Worm (Caenorhabditis elegans) whole organism, L4 larva: ENCODE data around the gene sart-3.

Source experiments
- F26F4.8 ChIP-seq: fragments of 200-800 bp; sonication (Bioruptor generic); conservative IDR thresholded peaks from 2 replicates; pipeline ENCODE4 v1.3.6; 2022; ENCODE audit warnings: missing genetic modification characterization, missing compliant biosample characterization
- F44E2.7 ChIP-seq: fragments of 200-800 bp; sonication (Bioruptor generic); IDR thresholded peaks from 2 replicates; pipeline ENCODE4 v2.1.2; 2022; ENCODE audit warnings: missing genetic modification characterization, missing compliant biosample characterization
- T20F7.1 ChIP-seq: fragments of 200-800 bp; sonication (Bioruptor generic); optimal IDR thresholded peaks from 2 replicates; lab custom pipeline; 2018; ENCODE audit warnings: mild to moderate bottlenecking, missing genetic modification characterization, missing compliant biosample characterization
- Y105C5A.15 ChIP-seq: fragments of 200-800 bp; sonication (Bioruptor generic); IDR thresholded peaks from 2 replicates; pipeline ENCODE4 v1.3.6; 2022; ENCODE audit warnings: missing genetic modification characterization, missing compliant biosample characterization
- Y5F2A.4 ChIP-seq: fragments of 200-800 bp; sonication (Bioruptor generic); optimal IDR thresholded peaks from 2 replicates; lab custom pipeline; 2018; ENCODE audit warnings: mild to moderate bottlenecking, missing genetic modification characterization, missing compliant biosample characterization
- ZK337.2 ChIP-seq: fragments of 200-800 bp; sonication (Bioruptor generic); IDR thresholded peaks from 2 replicates; pipeline ENCODE4 v1.3.6; 2022; ENCODE audit warnings: missing genetic modification reagents, missing genetic modification characterization, missing compliant biosample characterization
- aha-1 ChIP-seq: fragments of 150-350 bp; peaks from one replicate; lab custom pipeline; 2014; ENCODE audit warnings: missing biosample characterization, missing genetic modification characterization
- ceh-20 ChIP-seq: fragments of 200-800 bp; sonication (Bioruptor generic); IDR thresholded peaks from 2 replicates; pipeline ENCODE4 v1.3.6; 2022; ENCODE audit warnings: missing genetic modification reagents, missing genetic modification characterization, missing compliant biosample characterization
- ceh-44 ChIP-seq: fragments of 200-800 bp; sonication (Bioruptor generic); IDR thresholded peaks from 2 replicates; pipeline ENCODE4 v1.3.6; 2022; ENCODE audit warnings: missing genetic modification reagents, missing genetic modification characterization, missing compliant biosample characterization
- ces-1 ChIP-seq: fragments of 150-350 bp; sonication (generic microtip); optimal IDR thresholded peaks from 4 replicates; lab custom pipeline; 2014; ENCODE audit warnings: missing biosample characterization, missing genetic modification reagents, missing genetic modification characterization
- cey-2 ChIP-seq: sonication (generic microtip); optimal IDR thresholded peaks from 3 replicates; lab custom pipeline; 2017; ENCODE audit warnings: missing genetic modification characterization, mild to moderate bottlenecking, missing compliant biosample characterization, antibody characterized with exemption, borderline replicate concordance; ENCODE audit not compliant: insufficient read depth
- ctbp-1 ChIP-seq: fragments of 200-800 bp; sonication (Bioruptor generic); IDR thresholded peaks from 2 replicates; pipeline ENCODE4 v1.3.6; 2022; ENCODE audit warnings: missing genetic modification reagents, missing genetic modification characterization, missing compliant biosample characterization
- daf-12 ChIP-seq: fragments of 150-350 bp; optimal IDR thresholded peaks from 2 replicates; lab custom pipeline; 2014; ENCODE audit warnings: missing biosample characterization, missing genetic modification reagents, missing genetic modification characterization
- daf-8 ChIP-seq: fragments of 200-800 bp; sonication (Bioruptor generic); IDR thresholded peaks from 2 replicates; pipeline ENCODE4 v1.3.6; 2022; ENCODE audit warnings: missing genetic modification characterization, missing compliant biosample characterization
- duxl-1 ChIP-seq: sonication (generic microtip); optimal IDR thresholded peaks from 2 replicates; lab custom pipeline; 2016; ENCODE audit warnings: mild to moderate bottlenecking, missing genetic modification characterization, moderate library complexity, missing compliant biosample characterization; ENCODE audit not compliant: poor library complexity
- egl-27 ChIP-seq: sonication (generic microtip); optimal IDR thresholded peaks from 3 replicates; lab custom pipeline; 2017; ENCODE audit warnings: missing biosample characterization, missing genetic modification reagents, missing genetic modification characterization
- fkh-10 ChIP-seq: fragments of 150-350 bp; optimal IDR thresholded peaks from 2 replicates; lab custom pipeline; 2014; ENCODE audit warnings: missing biosample characterization, missing genetic modification reagents, missing genetic modification characterization
- fos-1 ChIP-seq: fragments of 150-350 bp; optimal IDR thresholded peaks from 2 replicates; lab custom pipeline; 2014; ENCODE audit warnings: missing biosample characterization, missing genetic modification characterization
- hif-1 ChIP-seq, 2 experiments: sonication (generic microtip); optimal IDR thresholded peaks; 2 replicates each; lab custom pipeline; 2016 to 2017; ENCODE audit warnings: missing compliant biosample characterization in 2 of 2, missing genetic modification characterization in 2 of 2, missing genetic modification reagents in 2 of 2, missing genotype in 2 of 2, mild to moderate bottlenecking in 1 of 2
- hlh-11 ChIP-seq: fragments of 200-800 bp; sonication (Bioruptor generic); optimal IDR thresholded peaks from 2 replicates; lab custom pipeline; 2018; ENCODE audit warnings: mild to moderate bottlenecking, missing genetic modification characterization, missing compliant biosample characterization
- hlh-30 ChIP-seq: sonication (generic microtip); optimal IDR thresholded peaks from 2 replicates; lab custom pipeline; 2017; ENCODE audit warnings: antibody characterized with exemption, mild to moderate bottlenecking, missing genetic modification characterization, missing compliant biosample characterization; ENCODE audit not compliant: insufficient read depth
- hmg-1.1 ChIP-seq: fragments of 200-800 bp; sonication (Bioruptor generic); IDR thresholded peaks from 2 replicates; pipeline ENCODE4 v1.3.6; 2022; ENCODE audit warnings: missing genetic modification reagents, missing genetic modification characterization, missing compliant biosample characterization
- lim-7 ChIP-seq: fragments of 200-800 bp; sonication (Bioruptor generic); IDR thresholded peaks from 2 replicates; pipeline ENCODE4 v1.3.6; 2022; ENCODE audit warnings: missing genetic modification characterization, missing compliant biosample characterization
- lin-15B ChIP-seq: fragments of 150-350 bp; sonication (generic microtip); optimal IDR thresholded peaks from 3 replicates; lab custom pipeline; 2014; ENCODE audit warnings: missing biosample characterization, missing genetic modification characterization
- lsy-2 ChIP-seq, 2 experiments: fragments of 150-350 bp in 1 of 2; sonication (generic microtip) in 1 of 2; optimal IDR thresholded peaks; 2 replicates each; lab custom pipeline; 2014 to 2017; ENCODE audit warnings: missing biosample characterization in 2 of 2, missing genetic modification characterization in 2 of 2
- mdl-1 ChIP-seq, 2 experiments: fragments of 150-350 bp in 1 of 2; sonication (generic microtip) in 1 of 2; optimal IDR thresholded peaks; 2 replicates each; lab custom pipeline; 2014 to 2017; ENCODE audit warnings: missing biosample characterization in 2 of 2, missing genetic modification characterization in 2 of 2
- mdt-29 ChIP-seq: fragments of 200-800 bp; sonication (Bioruptor generic); IDR thresholded peaks from 2 replicates; pipeline ENCODE4 v1.3.6; 2022; ENCODE audit warnings: missing genetic modification reagents, missing genetic modification characterization, missing compliant biosample characterization
- mep-1 ChIP-seq: fragments of 150-350 bp; sonication (generic microtip); optimal IDR thresholded peaks from 3 replicates; lab custom pipeline; 2014; ENCODE audit warnings: missing biosample characterization, missing genetic modification characterization
- nhr-10 ChIP-seq: fragments of 150-350 bp; optimal IDR thresholded peaks from 2 replicates; lab custom pipeline; 2014; ENCODE audit warnings: missing biosample characterization, missing genetic modification characterization
- nhr-11 ChIP-seq: fragments of 150-350 bp; optimal IDR thresholded peaks from 2 replicates; lab custom pipeline; 2014; ENCODE audit warnings: missing biosample characterization, missing genetic modification characterization
- nhr-237 ChIP-seq: sonication (generic microtip); optimal IDR thresholded peaks from 2 replicates; lab custom pipeline; 2017; ENCODE audit warnings: missing biosample characterization, missing genetic modification characterization
- nhr-28 ChIP-seq: fragments of 150-350 bp; optimal IDR thresholded peaks from 2 replicates; lab custom pipeline; 2014; ENCODE audit warnings: missing biosample characterization, missing genetic modification characterization
- nhr-41 ChIP-seq: fragments of 200-800 bp; sonication (Bioruptor generic); IDR thresholded peaks from 2 replicates; pipeline ENCODE4 v1.3.6; 2022; ENCODE audit warnings: missing genetic modification reagents, missing genetic modification characterization, missing compliant biosample characterization
- nhr-42 ChIP-seq: fragments of 200-800 bp; sonication (Bioruptor generic); IDR thresholded peaks from 2 replicates; pipeline ENCODE4 v1.3.6; 2022; ENCODE audit warnings: missing genetic modification characterization, missing compliant biosample characterization
- nhr-48 ChIP-seq: sonication (generic microtip); optimal IDR thresholded peaks from 2 replicates; lab custom pipeline; 2016; ENCODE audit warnings: mild to moderate bottlenecking, missing genetic modification characterization, missing compliant biosample characterization
- nhr-76 ChIP-seq: fragments of 150-350 bp; optimal IDR thresholded peaks from 2 replicates; lab custom pipeline; 2014; ENCODE audit warnings: missing biosample characterization, missing genetic modification characterization
- php-3 ChIP-seq: fragments of 200-800 bp; sonication (Bioruptor generic); IDR thresholded peaks from 2 replicates; pipeline ENCODE4 v1.3.6; 2022; ENCODE audit warnings: missing genetic modification reagents, missing genetic modification characterization, missing compliant biosample characterization
- pqm-1 ChIP-seq: sonication (generic microtip); optimal IDR thresholded peaks from 2 replicates; lab custom pipeline; 2017; ENCODE audit warnings: missing biosample characterization, missing genetic modification characterization
- rbr-2 ChIP-seq: sonication (generic microtip); optimal IDR thresholded peaks from 2 replicates; lab custom pipeline; 2016; ENCODE audit warnings: missing genotype, missing genetic modification characterization, missing compliant biosample characterization
- set-16 ChIP-seq: fragments of 200-800 bp; sonication (Bioruptor generic); IDR thresholded peaks from 2 replicates; pipeline ENCODE4 v1.3.6; 2022; ENCODE audit warnings: missing genetic modification reagents, missing genetic modification characterization, missing compliant biosample characterization
- snpc-4 ChIP-seq: fragments of 150-350 bp; optimal IDR thresholded peaks from 2 replicates; lab custom pipeline; 2014; ENCODE audit warnings: missing biosample characterization, missing genetic modification characterization
- spr-1 ChIP-seq: sonication (generic microtip); optimal IDR thresholded peaks from 2 replicates; lab custom pipeline; 2016; ENCODE audit warnings: mild to moderate bottlenecking, missing genetic modification characterization, missing compliant biosample characterization
- tag-97 ChIP-seq: fragments of 200-800 bp; sonication (Bioruptor generic); IDR thresholded peaks from 2 replicates; pipeline ENCODE4 v1.3.6; 2022; ENCODE audit warnings: missing genetic modification characterization, missing compliant biosample characterization
- unc-62 ChIP-seq, 3 experiments: fragments of 150-350 bp in 1 of 3; sonication (generic microtip); optimal IDR thresholded peaks in 2 of 3; peaks in 1 of 3; 1 replicate in 1 of 3; 2 replicates in 2 of 3; lab custom pipeline; 2014 to 2017; ENCODE audit warnings: missing biosample characterization in 3 of 3, missing genetic modification characterization in 3 of 3, missing genetic modification reagents in 3 of 3, missing genotype in 1 of 3
- zag-1 ChIP-seq: fragments of 150-350 bp; optimal IDR thresholded peaks from 2 replicates; lab custom pipeline; 2014; ENCODE audit warnings: missing biosample characterization, missing genetic modification characterization
- zfp-2 ChIP-seq: sonication (generic microtip); optimal IDR thresholded peaks from 2 replicates; lab custom pipeline; 2016; ENCODE audit warnings: mild to moderate bottlenecking, missing genetic modification characterization, missing compliant biosample characterization
- ztf-7 ChIP-seq: fragments of 150-350 bp; optimal IDR thresholded peaks from 2 replicates; lab custom pipeline; 2014; ENCODE audit warnings: missing biosample characterization, missing genetic modification characterization

sart-3 gene

DNA sequence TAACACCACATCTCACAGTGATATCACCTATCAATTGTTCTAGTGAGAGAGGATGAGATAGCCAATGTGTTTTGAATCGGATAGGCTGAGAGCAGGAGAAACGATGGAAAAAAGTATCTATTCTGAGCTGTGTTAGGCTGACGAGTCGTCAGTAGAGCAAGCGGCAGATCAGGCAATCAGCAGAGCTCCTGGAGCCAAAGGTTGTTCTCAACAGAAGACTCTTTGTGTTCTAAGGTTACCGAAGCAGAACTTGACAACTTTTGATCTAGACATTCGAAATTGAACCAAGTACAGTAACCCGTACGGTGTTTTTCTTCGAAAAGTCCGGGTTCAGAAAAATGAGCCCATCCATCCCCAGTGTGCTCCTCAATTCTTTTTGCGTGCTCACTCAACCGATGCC, 20.0 kb upstream of the sart-3 start:
- TF ChIP-seq mep-1 (tag; lab: Kevin White, UChicago) = no peak
- peak; percentile 24; the same call in 1 of the 2 replicates for TF ChIP-seq hmg-1.1
- TF ChIP-seq pqm-1 = no peak
- 0 out of 2 replicates have a peak, but pooled peaks have one; percentile 5 for TF ChIP-seq set-16 (GFP tag; lab: Robert Waterston, UW)
- TF ChIP-seq php-3 (GFP tag; lab: Robert Waterston, UW) = no peak
- TF ChIP-seq Y5F2A.4 (GFP tag; lab: Kevin White, UChicago) = no peak
- no peak for TF ChIP-seq nhr-10 (tag; lab: Kevin White, UChicago)
- no peak for TF ChIP-seq mdt-29
- TF ChIP-seq hif-1 (tag; optimal IDR thresholded peaks at IDR 0.05; lab: Kevin White, UChicago) = no peak
- TF ChIP-seq cey-2 = no peak
- TF ChIP-seq fkh-10 = no peak
- TF ChIP-seq unc-62 (GFP tag; optimal IDR thresholded peaks at IDR 0.05 in 1 of 2; lab: Kevin White, UChicago) = peak in 1 of 2 experiments; percentile 98
- no peak for TF ChIP-seq unc-62 (tag; optimal IDR thresholded peaks at IDR 0.05; lab: Kevin White, UChicago)
- TF ChIP-seq, all 104 proteins: peak for 3

DNA sequence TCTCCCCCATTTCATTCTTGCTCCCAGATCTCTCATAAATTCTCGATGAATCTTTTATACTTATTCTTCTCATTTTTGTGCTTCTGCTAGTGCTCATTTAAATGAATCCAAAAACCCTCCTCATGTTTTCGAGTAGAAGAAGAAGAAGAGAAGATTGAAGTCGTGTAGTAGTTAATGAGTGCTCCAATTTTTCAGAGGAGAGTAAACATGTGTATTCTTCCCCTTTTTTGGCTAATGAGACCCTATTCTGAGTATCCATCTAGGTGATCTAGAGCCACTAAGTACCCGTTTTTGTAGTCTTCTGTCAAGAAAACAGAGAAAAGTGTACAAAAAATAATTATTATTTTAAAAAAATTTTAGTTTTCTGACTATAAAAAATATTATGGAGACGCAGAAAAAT, 18.8 kb upstream of the sart-3 start:
- TF ChIP-seq T20F7.1 (GFP tag; lab: Kevin White, UChicago) = no peak
- TF ChIP-seq nhr-10 (tag; lab: Kevin White, UChicago) = no peak
- TF ChIP-seq ces-1 = no peak
- no peak for TF ChIP-seq mdt-29
- TF ChIP-seq set-16 (GFP tag; lab: Robert Waterston, UW) = no peak
- no peak for TF ChIP-seq ceh-44 (GFP tag; lab: Robert Waterston, UW)
- no peak for TF ChIP-seq fos-1 (tag; lab: Kevin White, UChicago)
- no peak for TF ChIP-seq rbr-2 (tag; lab: Kevin White, UChicago)
- TF ChIP-seq snpc-4 (tag; lab: Kevin White, UChicago) = no peak

DNA sequence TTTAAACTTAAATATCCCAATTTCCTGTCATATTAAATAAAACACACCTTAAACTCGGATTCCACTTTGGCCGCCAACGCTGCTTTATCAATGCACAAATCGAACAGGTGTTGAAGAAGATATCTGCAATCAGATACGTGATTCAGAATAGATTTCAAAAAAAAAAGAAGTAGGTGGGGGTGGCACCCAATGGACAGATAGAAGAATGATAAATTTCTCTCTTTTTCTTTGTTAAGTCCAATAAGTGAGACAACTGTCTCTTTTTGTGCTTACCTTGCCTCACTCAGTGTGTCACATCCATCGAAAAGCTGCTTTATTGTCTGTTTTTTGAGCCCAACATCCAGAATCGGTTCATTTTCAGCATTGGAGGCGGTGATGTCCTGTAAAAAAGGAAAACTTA, 18.0 kb upstream of the sart-3 start:
- TF ChIP-seq ZK337.2 (peak; percentile 60; the same call in 1 of the 2 replicates), egl-27 (tag; lab: Kevin White, UChicago) (no peak), nhr-11 (peak; percentile 61), aha-1 (peak; percentile 67)

DNA sequence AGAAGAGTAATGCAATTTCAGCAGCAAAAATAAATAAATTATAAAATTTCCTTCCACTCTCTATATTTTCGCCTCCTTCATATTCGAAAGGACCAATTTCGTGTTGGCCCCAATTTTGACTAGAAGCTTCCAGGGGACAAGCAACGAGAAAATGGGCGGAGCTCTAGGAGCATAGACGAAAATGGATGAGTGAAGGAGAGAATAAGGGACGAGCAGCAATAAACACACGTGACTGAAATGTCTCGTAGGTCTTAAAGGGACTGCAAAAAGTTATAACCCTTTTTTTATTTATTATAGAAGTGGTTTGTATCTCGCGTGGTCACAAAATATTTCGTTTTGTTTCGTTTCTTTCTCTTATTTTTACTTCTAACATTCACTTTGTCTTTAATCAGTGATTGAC, 17.0 kb upstream of the sart-3 start:
- TF ChIP-seq ztf-7 (tag; lab: Kevin White, UChicago) (no peak), lsy-2 (tag; optimal IDR thresholded peaks at IDR 0.05; lab: Kevin White, UChicago) (peak in 1 of 2 experiments; percentile 58), duxl-1 (tag; lab: Kevin White, UChicago) (no peak), Y105C5A.15 (GFP tag; lab: Robert Waterston, UW) (no peak), F44E2.7 (GFP tag; lab: Robert Waterston, UW) (no peak), mdl-1 (tag; optimal IDR thresholded peaks at IDR 0.05; lab: Kevin White, UChicago) (peak in 1 of 2 experiments; percentile 49), zag-1 (no peak), lim-7 (GFP tag; lab: Robert Waterston, UW) (no peak), ctbp-1 (GFP tag; lab: Robert Waterston, UW) (0 out of 2 replicates have a peak, but pooled peaks have one; percentile 33), zfp-2 (tag; lab: Kevin White, UChicago) (no peak), lin-15B (tag; lab: Kevin White, UChicago) (no peak), ceh-20 (peak; percentile 67), daf-8 (GFP tag; lab: Robert Waterston, UW) (no peak), tag-97 (GFP tag; lab: Robert Waterston, UW) (no peak), mep-1 (tag; lab: Kevin White, UChicago) (peak; percentile 45), nhr-28 (tag; lab: Kevin White, UChicago) (no peak), nhr-237 (tag; lab: Kevin White, UChicago) (no peak), hlh-30 (tag; lab: Kevin White, UChicago) (peak; percentile 72), hlh-11 (tag; lab: Kevin White, UChicago) (no peak), nhr-42 (GFP tag; lab: Robert Waterston, UW) (no peak), nhr-76 (tag; lab: Kevin White, UChicago) (no peak), Y5F2A.4 (GFP tag; lab: Kevin White, UChicago) (no peak), nhr-48 (tag; lab: Kevin White, UChicago) (no peak), daf-12 (tag; lab: Kevin White, UChicago) (no peak), nhr-41 (GFP tag; lab: Robert Waterston, UW) (no peak), F26F4.8 (GFP tag; lab: Robert Waterston, UW) (no peak), nhr-10 (tag; lab: Kevin White, UChicago) (no peak), spr-1 (tag; lab: Kevin White, UChicago) (no peak), hif-1 (tag; optimal IDR thresholded peaks at IDR 0.05; lab: Kevin White, UChicago) (no peak)
